Worm (Caenorhabditis elegans): ENCODE data around the gene T20B12.7.

- TF ChIP-seq sma-9 (GFP tag; optimal IDR thresholded peaks at IDR 0.05): no peak
- TF ChIP-seq sma-9 (tag; optimal IDR thresholded peaks at IDR 0.05): no peak
- no peak for TF ChIP-seq unc-62 (GFP tag; optimal IDR thresholded peaks at IDR 0.05)
- TF ChIP-seq ceh-16 (tag; optimal IDR thresholded peaks at IDR 0.05): no peak
- TF ChIP-seq elt-3 (tag; optimal IDR thresholded peaks at IDR 0.05): no peak
- TF ChIP-seq ama-1 (optimal IDR thresholded peaks at IDR 0.05): no peak
- TF ChIP-seq nhr-11 (tag; optimal IDR thresholded peaks at IDR 0.05): no peak
- no peak for TF ChIP-seq nhr-237 (tag; optimal IDR thresholded peaks at IDR 0.05)
- no peak for TF ChIP-seq unc-55 (GFP tag; optimal IDR thresholded peaks at IDR 0.05)
- TF ChIP-seq nhr-77 (tag; optimal IDR thresholded peaks at IDR 0.05): no peak
- TF ChIP-seq nhr-6 (tag; optimal IDR thresholded peaks at IDR 0.05): no peak
- no peak for TF ChIP-seq R02D3.7 (tag; optimal IDR thresholded peaks at IDR 0.05)
- TF ChIP-seq zag-1 (tag; optimal IDR thresholded peaks at IDR 0.05): no peak
- TF ChIP-seq dmd-4 (tag; optimal IDR thresholded peaks at IDR 0.05): no peak
- TF ChIP-seq unc-39 (tag; optimal IDR thresholded peaks at IDR 0.05): no peak
Observed at ce11 chrIII:7385929-7386328, 7.1 kb upstream of the T20B12.7 start, which contains the start of gene trd-1.

All from whole organism, L2 larva.